Fruit fly (Drosophila melanogaster): ENCODE data around the gene Dph1.

Gene Dph1

dm6 chr3L:11711059-11711628 is 14.4 kb upstream of the Dph1 start, which contains the start of gene crim (continued):
- TF ChIP-seq vvl (GFP tag; IDR thresholded peaks at IDR 0.05) (0 out of 2 replicates have a peak, but pooled peaks have one; percentile 18), HmgZ (tag; optimal IDR thresholded peaks at IDR 0.05) (peak; percentile 59), CG30403 (GFP tag; optimal IDR thresholded peaks at IDR 0.05) (peak; percentile 12), Med (GFP tag) (peak; percentile 70), CG12659 (GFP tag; optimal IDR thresholded peaks at IDR 0.05) (peak; percentile 15), run (tag; optimal IDR thresholded peaks at IDR 0.05) (peak; percentile 12), Nf-YC (tag; optimal IDR thresholded peaks at IDR 0.05) (peak; percentile 28), MESR4 (GFP tag; optimal IDR thresholded peaks at IDR 0.05) (peak; percentile 88), Pdp1 (GFP tag; optimal IDR thresholded peaks at IDR 0.05) (peak in 1 of 2 experiments; percentile 45), trem (tag; optimal IDR thresholded peaks at IDR 0.05) (peak; percentile 62), row (GFP tag; IDR thresholded peaks at IDR 0.05) (peak; percentile 12; the same call in 1 of the 3 replicates), CG8924 (tag; optimal IDR thresholded peaks at IDR 0.05) (peak; percentile 12), CoRest (tag; optimal IDR thresholded peaks at IDR 0.05) (peak; percentile 17), Hmr (GFP tag; optimal IDR thresholded peaks at IDR 0.05) (peak; percentile 49), phol (tag; optimal IDR thresholded peaks at IDR 0.05) (peak; percentile 42), CG4617 (GFP tag; optimal IDR thresholded peaks at IDR 0.05; ENCODE audit: borderline replicate concordance) (peak; percentile 61), MBD-R2 (GFP tag; IDR thresholded peaks at IDR 0.05) (peak; percentile 64), pita (GFP tag; optimal IDR thresholded peaks at IDR 0.05) (no peak), Dfd (GFP tag; optimal IDR thresholded peaks at IDR 0.05) (no peak), CG2116 (GFP tag; optimal IDR thresholded peaks at IDR 0.05) (peak; percentile 32), CG9797 (GFP tag; optimal IDR thresholded peaks at IDR 0.05) (peak; percentile 93), so (GFP tag; IDR thresholded peaks at IDR 0.05) (0 out of 3 replicates have a peak, but pooled peaks have one; percentile 34)

dm6 chr3L:11708633-11709116 is 11.9 kb upstream of the Dph1 start, which contains the start of the genes Ccdc56 and mtTFB1:
Gene Ccdc56, plus strand, starts transcription at chr3L:11708979.
Gene mtTFB1, plus strand, starts transcription at chr3L:11708979.
- TF ChIP-seq Xbp1 (GFP tag; optimal IDR thresholded peaks at IDR 0.05), result peak; percentile 1
- TF ChIP-seq CG2199 (GFP tag; IDR thresholded peaks at IDR 0.05), result no peak
- TF ChIP-seq Fer3 (tag; optimal IDR thresholded peaks at IDR 0.05), result no peak
- TF ChIP-seq hkb (optimal IDR thresholded peaks at IDR 0.05), result no peak
- 0 out of 2 replicates have a peak, but pooled peaks have one; percentile 6 for TF ChIP-seq hkb (GFP tag; IDR thresholded peaks at IDR 0.05)
- TF ChIP-seq CG13296 (GFP tag; optimal IDR thresholded peaks at IDR 0.05), result no peak
- no peak for TF ChIP-seq CG4282 (GFP tag; optimal IDR thresholded peaks at IDR 0.05)
- no peak for TF ChIP-seq dan (GFP tag; IDR thresholded peaks at IDR 0.05)
- TF ChIP-seq CG10543 (GFP tag; optimal IDR thresholded peaks at IDR 0.05), result no peak
- TF ChIP-seq CG10147 (GFP tag; optimal IDR thresholded peaks at IDR 0.05), result no peak
- no peak for TF ChIP-seq CG42726 (GFP tag; IDR thresholded peaks at IDR 0.05; ENCODE audit: partially characterized antibody)
- no peak for TF ChIP-seq CG10274 (GFP tag; optimal IDR thresholded peaks at IDR 0.05)
- no peak for TF ChIP-seq CG8944 (GFP tag; optimal IDR thresholded peaks at IDR 0.05)
- TF ChIP-seq Dfd (GFP tag; optimal IDR thresholded peaks at IDR 0.05), result no peak
- TF ChIP-seq Dp (GFP tag; optimal IDR thresholded peaks at IDR 0.05), result peak; percentile 84
- no peak for TF ChIP-seq pfk (GFP tag; optimal IDR thresholded peaks at IDR 0.05)
- no peak for TF ChIP-seq dmrt11E (tag; optimal IDR thresholded peaks at IDR 0.05)
- no peak for TF ChIP-seq tio (GFP tag; optimal IDR thresholded peaks at IDR 0.05)
- no peak for TF ChIP-seq Fer1 (GFP tag; optimal IDR thresholded peaks at IDR 0.05)
- TF ChIP-seq CG15514 (GFP tag; optimal IDR thresholded peaks at IDR 0.05), result peak; percentile 53
- TF ChIP-seq CG6683 (GFP tag; optimal IDR thresholded peaks at IDR 0.05), result no peak
- peak; percentile 43 for TF ChIP-seq Bdp1 (GFP tag; optimal IDR thresholded peaks at IDR 0.05)
- no peak for TF ChIP-seq Gsc (GFP tag; IDR thresholded peaks at IDR 0.05)
- TF ChIP-seq pnt (GFP tag; optimal IDR thresholded peaks at IDR 0.05), result no peak
- TF ChIP-seq CG7928 (GFP tag; optimal IDR thresholded peaks at IDR 0.05), result peak; percentile 3
- TF ChIP-seq CG18476 (GFP tag; optimal IDR thresholded peaks at IDR 0.05), result no peak
- no peak for TF ChIP-seq NC2α (GFP tag; optimal IDR thresholded peaks at IDR 0.05)
- no peak for TF ChIP-seq Lpt (GFP tag; optimal IDR thresholded peaks at IDR 0.05)
- no peak for TF ChIP-seq yki (optimal IDR thresholded peaks at IDR 0.05)

All from whole organism, embryonic.